Worm (Caenorhabditis elegans) whole organism, dauer: ENCODE measurements around the gene F47G3.1.

Source experiments
- unc-62 ChIP-seq: sonication (generic microtip); optimal IDR thresholded peaks from 2 replicates; lab custom pipeline; 2017; ENCODE audit warnings: missing biosample characterization, missing genetic modification reagents, missing genetic modification characterization

F47G3.1 gene

DNA sequence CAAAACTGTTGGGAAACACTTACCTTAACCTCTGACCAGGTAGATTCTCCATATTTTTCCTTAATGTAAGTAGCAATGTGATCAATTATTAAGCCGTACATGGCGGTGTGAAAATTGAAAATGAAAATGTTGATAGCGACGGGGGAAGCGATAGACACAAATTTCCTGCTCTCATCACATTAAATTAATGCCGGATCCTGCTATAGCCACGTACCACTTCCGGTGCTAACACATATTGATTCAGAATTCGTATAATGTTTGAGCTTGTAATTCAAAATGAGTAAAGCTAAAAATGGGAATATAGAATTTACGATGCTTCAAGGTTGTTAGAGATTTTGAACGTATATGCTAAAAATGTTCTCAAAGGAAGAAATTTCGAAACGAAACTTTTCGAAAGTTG is 41.9 kb downstream of the F47G3.1 start, which contains the start of gene gcy-31:
gcy-31 (minus strand) TSS at position 101 of the 400 bp plus-strand sequence.
- no peak for TF ChIP-seq unc-62

DNA sequence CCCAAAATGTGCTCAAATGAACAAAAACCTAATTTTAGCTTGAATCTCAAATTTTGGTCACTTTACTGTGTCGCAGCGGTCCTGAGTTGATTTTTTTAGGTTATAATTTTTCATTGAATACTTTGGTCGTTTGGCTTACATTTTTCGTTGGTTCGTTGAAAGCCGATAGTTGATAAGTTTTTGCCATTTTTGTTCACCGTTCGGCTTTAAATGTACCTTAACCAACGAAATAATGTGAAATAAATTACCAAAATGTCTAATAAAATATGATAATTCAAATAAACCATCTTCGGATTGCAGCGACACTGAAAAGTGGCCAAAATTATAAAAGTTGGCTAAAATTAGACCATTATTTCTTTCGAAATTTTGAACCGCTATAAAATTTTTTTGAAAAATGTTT is 44.8 kb downstream of the F47G3.1 start:
- TF ChIP-seq unc-62 = no peak

DNA sequence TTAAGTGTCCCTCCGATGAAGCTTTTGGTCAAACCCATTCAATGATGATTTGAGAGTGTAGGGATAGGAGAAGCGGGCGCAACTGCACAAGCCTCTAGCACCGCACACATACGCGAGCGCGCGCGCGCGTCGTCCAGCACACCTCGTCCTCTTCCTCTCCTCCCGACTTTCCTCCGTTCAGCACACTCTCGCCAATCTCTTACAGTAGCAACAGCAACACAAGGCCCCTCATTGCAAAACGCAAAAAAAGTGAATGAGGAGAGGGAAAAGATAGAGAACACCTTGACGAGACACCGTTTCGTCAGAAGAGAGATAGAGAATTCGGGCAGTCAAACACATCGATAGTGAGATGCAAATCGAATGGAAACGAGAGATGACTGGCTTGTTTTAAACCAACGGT is 46.9 kb downstream of the F47G3.1 start:
- no peak for TF ChIP-seq unc-62

DNA sequence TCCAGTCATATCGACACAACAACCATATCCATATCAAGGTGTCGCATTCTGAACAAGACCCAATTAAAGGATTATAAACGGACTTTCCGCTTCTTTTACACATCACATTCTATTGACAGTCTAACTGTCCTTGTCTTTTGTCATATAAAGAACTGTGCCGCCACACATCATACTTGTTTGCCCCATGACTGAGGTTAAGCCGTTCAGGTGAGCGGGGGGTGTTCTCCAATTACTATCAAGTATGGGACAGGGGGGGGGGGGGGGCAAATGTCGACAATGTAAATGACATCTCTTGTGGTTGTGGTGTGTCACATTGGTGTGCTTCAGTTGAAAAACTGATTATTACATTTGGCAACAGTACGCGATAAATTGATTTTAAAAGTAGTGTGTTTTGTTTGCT is 48.3 kb downstream of the F47G3.1 start:
- no peak for TF ChIP-seq unc-62

DNA sequence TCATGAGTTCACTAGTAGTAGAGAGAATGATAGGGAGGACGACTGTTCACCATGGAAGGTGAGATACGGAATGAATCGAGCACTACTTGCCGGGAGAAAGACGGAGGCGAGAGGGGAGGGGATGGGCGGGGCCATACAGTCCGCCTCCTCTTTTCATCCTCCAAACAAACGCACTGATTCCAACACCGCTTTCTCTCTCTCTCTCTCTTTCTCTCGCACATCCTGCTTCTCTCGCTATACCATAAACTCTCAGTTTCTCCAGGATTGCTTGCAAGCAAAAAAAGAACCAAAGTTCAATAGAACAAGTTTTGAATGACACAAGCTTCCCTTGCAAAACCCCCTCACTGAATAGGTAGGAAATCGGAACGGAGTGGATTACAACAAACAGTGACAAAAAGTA is 49.8 kb downstream of the F47G3.1 start:
- no peak for TF ChIP-seq unc-62

DNA sequence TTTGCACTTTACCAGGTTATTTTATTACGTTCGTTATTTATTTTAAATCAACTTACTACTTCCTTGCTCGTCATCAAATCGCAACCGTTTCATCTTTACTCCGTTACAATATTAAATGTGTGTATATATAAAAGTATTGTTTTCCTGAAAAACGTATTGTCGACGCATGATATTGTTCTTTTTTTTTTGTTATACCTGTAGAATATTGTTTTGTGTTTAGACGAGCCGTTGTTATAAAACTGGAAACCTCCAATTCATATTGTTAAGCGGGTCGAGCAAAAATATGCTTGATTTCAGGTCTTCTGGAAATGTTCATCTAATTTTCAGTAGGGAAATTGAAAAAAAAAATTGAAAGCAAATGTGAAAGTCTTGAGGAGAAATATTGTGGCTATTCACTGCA is 53.3 kb downstream of the F47G3.1 start, which contains the start of gene gid-2:
gid-2 (minus strand) TSS at position 101 of the 400 bp plus-strand sequence.
- no peak for TF ChIP-seq unc-62

DNA sequence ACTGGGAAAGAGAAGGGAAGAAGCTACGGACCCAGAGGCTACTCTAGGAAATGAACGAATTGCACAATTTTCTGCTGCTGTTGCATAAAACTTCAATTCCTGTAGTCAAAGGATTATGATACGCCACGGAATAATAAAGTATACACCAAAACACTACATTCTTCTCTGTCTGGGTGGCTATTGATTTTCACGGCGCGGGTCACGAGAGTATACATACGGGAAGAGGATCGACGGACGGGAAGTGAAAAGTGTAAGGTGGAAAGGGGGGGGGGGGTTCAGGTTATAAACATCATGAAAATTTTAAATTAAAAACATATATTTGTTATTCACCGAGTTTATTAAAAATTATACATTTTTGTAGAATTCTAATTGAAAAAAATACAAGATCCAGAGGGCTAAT is 53.8 kb downstream of the F47G3.1 start:
- TF ChIP-seq unc-62 = no peak

DNA sequence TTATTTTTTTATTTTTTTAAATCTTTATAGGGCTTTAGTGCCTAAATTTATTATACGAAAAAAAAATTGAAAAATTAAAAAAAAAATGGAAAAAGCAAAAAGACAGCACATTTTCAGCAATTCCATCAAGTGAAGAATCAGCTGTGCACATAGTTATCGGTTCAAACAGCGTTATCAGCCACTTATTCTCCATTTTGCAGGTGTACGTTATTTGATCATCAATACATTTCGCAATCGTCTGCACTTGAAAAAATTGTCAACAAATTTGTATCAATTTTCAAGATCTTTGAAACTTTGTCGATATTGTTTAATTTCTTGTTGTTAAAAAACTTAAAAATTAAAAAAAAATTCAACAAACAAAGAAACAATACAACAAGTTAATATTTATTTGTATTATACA is 54.2 kb downstream of the F47G3.1 start:
- TF ChIP-seq unc-62 = no peak

DNA sequence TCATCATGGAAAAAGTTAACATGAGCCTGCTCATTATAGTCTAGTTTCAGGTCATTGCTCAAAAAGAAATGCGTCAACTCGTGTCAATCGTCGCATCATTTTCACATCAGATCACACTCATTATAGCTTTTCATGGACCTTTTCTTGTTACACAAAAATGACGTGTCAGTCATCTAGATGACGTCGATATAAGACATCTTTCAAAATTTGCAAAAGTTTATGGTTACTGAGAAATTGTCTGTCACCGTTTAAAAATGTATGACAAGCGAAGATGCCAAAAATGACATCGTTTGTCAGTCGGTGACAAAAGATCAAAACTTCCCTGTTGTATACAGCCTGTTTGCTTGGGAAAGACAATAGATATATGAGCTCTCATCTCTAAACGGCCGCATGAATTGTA is 55.6 kb downstream of the F47G3.1 start:
- TF ChIP-seq unc-62 = no peak
